Worm (Caenorhabditis elegans) whole organism, late embryonic: ENCODE data around the gene mca-1.

ENCODE experiments used
- C08G9.2 ChIP-seq: sonication (generic microtip); optimal IDR thresholded peaks from 2 replicates; lab custom pipeline; 2016; ENCODE audit warnings: mild to moderate bottlenecking, missing genetic modification characterization, moderate library complexity, missing compliant biosample characterization
- C38D4.7 ChIP-seq: fragments of 200-800 bp; sonication (Bioruptor generic); optimal IDR thresholded peaks from 2 replicates; lab custom pipeline; 2018; ENCODE audit warnings: mild to moderate bottlenecking, missing genetic modification characterization, moderate library complexity, missing compliant biosample characterization
- K02D7.2 ChIP-seq: sonication (generic microtip); optimal IDR thresholded peaks from 2 replicates; lab custom pipeline; 2017; ENCODE audit warnings: mild to moderate bottlenecking, missing genetic modification characterization, missing compliant biosample characterization
- T23F11.4 ChIP-seq: fragments of 200-800 bp; sonication (Bioruptor generic); optimal IDR thresholded peaks from 2 replicates; lab custom pipeline; 2018; ENCODE audit warnings: mild to moderate bottlenecking, missing genetic modification characterization, missing compliant biosample characterization
- Y22D7AL.16 ChIP-seq: sonication (generic microtip); optimal IDR thresholded peaks from 2 replicates; lab custom pipeline; 2016; ENCODE audit warnings: missing genetic modification characterization, missing compliant biosample characterization
- ceh-18 ChIP-seq: sonication (generic microtip); optimal IDR thresholded peaks from 2 replicates; lab custom pipeline; 2016; ENCODE audit warnings: missing genetic modification characterization, missing compliant biosample characterization
- ceh-2 ChIP-seq: sonication (generic microtip); optimal IDR thresholded peaks from 2 replicates; lab custom pipeline; 2016; ENCODE audit warnings: missing genotype, missing genetic modification characterization, missing compliant biosample characterization
- ceh-24 ChIP-seq: sonication (generic microtip); optimal IDR thresholded peaks from 2 replicates; lab custom pipeline; 2016; ENCODE audit warnings: mild to moderate bottlenecking, missing genetic modification characterization, missing compliant biosample characterization
- ceh-30 ChIP-seq: fragments of 150-350 bp; optimal IDR thresholded peaks from 2 replicates; lab custom pipeline; 2014; ENCODE audit warnings: missing biosample characterization, missing genetic modification characterization
- ceh-48 ChIP-seq: sonication (generic microtip); optimal IDR thresholded peaks from 2 replicates; lab custom pipeline; 2016; ENCODE audit warnings: missing genetic modification characterization, inconsistent platforms, missing compliant biosample characterization
- ceh-6 ChIP-seq: fragments of 200-800 bp; sonication (Bioruptor generic); optimal IDR thresholded peaks from 2 replicates; lab custom pipeline; 2018; ENCODE audit warnings: mild to moderate bottlenecking, missing genetic modification characterization, missing compliant biosample characterization
- che-1 ChIP-seq: sonication (generic microtip); optimal IDR thresholded peaks from 2 replicates; lab custom pipeline; 2016; ENCODE audit warnings: mild to moderate bottlenecking, missing genetic modification characterization, missing compliant biosample characterization
- dmd-4 ChIP-seq: sonication (generic microtip); optimal IDR thresholded peaks from 2 replicates; lab custom pipeline; 2016; ENCODE audit warnings: borderline replicate concordance, missing genetic modification characterization, missing compliant biosample characterization
- dve-1 ChIP-seq: sonication (generic microtip); optimal IDR thresholded peaks from 2 replicates; lab custom pipeline; 2017; ENCODE audit warnings: antibody characterized with exemption, mild to moderate bottlenecking, missing genetic modification characterization, missing compliant biosample characterization
- elt-2 ChIP-seq: sonication (generic microtip); optimal IDR thresholded peaks from 2 replicates; lab custom pipeline; 2016; ENCODE audit warnings: missing genetic modification reagents, missing genetic modification characterization, missing compliant biosample characterization
- eyg-1 ChIP-seq: sonication (generic microtip); optimal IDR thresholded peaks from 2 replicates; lab custom pipeline; 2016; ENCODE audit warnings: missing genotype, missing genetic modification characterization, missing compliant biosample characterization
- fax-1 ChIP-seq: sonication (generic microtip); optimal IDR thresholded peaks from 2 replicates; lab custom pipeline; 2016; ENCODE audit warnings: missing genotype, missing genetic modification characterization, missing compliant biosample characterization
- fkh-6 ChIP-seq: sonication (generic microtip); optimal IDR thresholded peaks from 2 replicates; lab custom pipeline; 2016; ENCODE audit warnings: missing genetic modification characterization, missing compliant biosample characterization
- gmeb-2 ChIP-seq: sonication (generic microtip); optimal IDR thresholded peaks from 2 replicates; lab custom pipeline; 2016; ENCODE audit warnings: missing genetic modification characterization, inconsistent platforms, missing compliant biosample characterization
- hlh-8 ChIP-seq: sonication (generic microtip); optimal IDR thresholded peaks from 2 replicates; lab custom pipeline; 2016; ENCODE audit warnings: missing genotype, missing genetic modification characterization, missing compliant biosample characterization
- lim-6 ChIP-seq: sonication (generic microtip); optimal IDR thresholded peaks from 2 replicates; lab custom pipeline; 2016; ENCODE audit warnings: missing genetic modification characterization, missing compliant biosample characterization
- lin-11 ChIP-seq: fragments of 200-800 bp; sonication (Bioruptor generic); optimal IDR thresholded peaks from 2 replicates; lab custom pipeline; 2018; ENCODE audit warnings: mild to moderate bottlenecking, missing genetic modification characterization, missing compliant biosample characterization
- madf-2 ChIP-seq: sonication (generic microtip); optimal IDR thresholded peaks from 2 replicates; lab custom pipeline; 2017; ENCODE audit warnings: missing genetic modification characterization, missing compliant biosample characterization
- mec-3 ChIP-seq: sonication (generic microtip); optimal IDR thresholded peaks from 2 replicates; lab custom pipeline; 2016; ENCODE audit warnings: borderline replicate concordance, missing genetic modification characterization, missing compliant biosample characterization
- nhr-11 ChIP-seq: fragments of 150-350 bp; optimal IDR thresholded peaks from 2 replicates; lab custom pipeline; 2014; ENCODE audit warnings: missing biosample characterization, missing genetic modification characterization
- nhr-232 ChIP-seq: sonication (generic microtip); optimal IDR thresholded peaks from 2 replicates; lab custom pipeline; 2016; ENCODE audit warnings: missing genetic modification characterization, missing compliant biosample characterization
- odd-2 ChIP-seq: sonication (generic microtip); optimal IDR thresholded peaks from 2 replicates; lab custom pipeline; 2017; ENCODE audit warnings: antibody characterized with exemption, mild to moderate bottlenecking, missing genetic modification characterization, missing compliant biosample characterization
- pha-2 ChIP-seq: sonication (generic microtip); optimal IDR thresholded peaks from 2 replicates; lab custom pipeline; 2017; ENCODE audit warnings: mild to moderate bottlenecking, missing genetic modification characterization, missing compliant biosample characterization
- pha-4 ChIP-seq: fragments of 150-350 bp; optimal IDR thresholded peaks from 2 replicates; lab custom pipeline; 2018; ENCODE audit warnings: missing biosample characterization, missing genetic modification reagents, missing genetic modification characterization
- ref-2 ChIP-seq: sonication (generic microtip); optimal IDR thresholded peaks from 2 replicates; lab custom pipeline; 2016; ENCODE audit warnings: missing genetic modification characterization, missing compliant biosample characterization
- rnt-1 ChIP-seq: sonication (generic microtip); optimal IDR thresholded peaks from 2 replicates; lab custom pipeline; 2016; ENCODE audit warnings: missing genetic modification characterization, missing compliant biosample characterization
- sox-4 ChIP-seq: sonication (generic microtip); optimal IDR thresholded peaks from 2 replicates; lab custom pipeline; 2017; ENCODE audit warnings: mild to moderate bottlenecking, missing genetic modification characterization, inconsistent platforms, missing compliant biosample characterization
- ttx-3 ChIP-seq: sonication (generic microtip); optimal IDR thresholded peaks from 2 replicates; lab custom pipeline; 2016; ENCODE audit warnings: missing genetic modification reagents, missing genetic modification characterization, missing compliant biosample characterization
- unc-3 ChIP-seq, 2 experiments: fragments of 200-800 bp in 1 of 2; sonication (Bioruptor generic) in 1 of 2; sonication (generic microtip) in 1 of 2; conservative IDR thresholded peaks in 1 of 2; optimal IDR thresholded peaks in 1 of 2; 2 replicates each; pipeline versions ENCODE4 v1.3.6 to Lab custom; 2016 to 2022; ENCODE audit warnings: missing compliant biosample characterization in 2 of 2, missing genetic modification characterization in 2 of 2, missing genetic modification reagents in 1 of 2
- unc-42 ChIP-seq: sonication (generic microtip); optimal IDR thresholded peaks from 2 replicates; lab custom pipeline; 2016; ENCODE audit warnings: missing genotype, missing genetic modification characterization, missing compliant biosample characterization
- unc-55 ChIP-seq: sonication (generic microtip); optimal IDR thresholded peaks from 2 replicates; lab custom pipeline; 2017; ENCODE audit warnings: missing biosample characterization, missing genetic modification reagents, missing genetic modification characterization
- unc-86 ChIP-seq: sonication (generic microtip); optimal IDR thresholded peaks from 2 replicates; lab custom pipeline; 2016; ENCODE audit warnings: missing genetic modification characterization, missing compliant biosample characterization
- zip-5 ChIP-seq: sonication (generic microtip); optimal IDR thresholded peaks from 2 replicates; lab custom pipeline; 2016; ENCODE audit warnings: missing genetic modification characterization, missing compliant biosample characterization

mca-1 gene

DNA sequence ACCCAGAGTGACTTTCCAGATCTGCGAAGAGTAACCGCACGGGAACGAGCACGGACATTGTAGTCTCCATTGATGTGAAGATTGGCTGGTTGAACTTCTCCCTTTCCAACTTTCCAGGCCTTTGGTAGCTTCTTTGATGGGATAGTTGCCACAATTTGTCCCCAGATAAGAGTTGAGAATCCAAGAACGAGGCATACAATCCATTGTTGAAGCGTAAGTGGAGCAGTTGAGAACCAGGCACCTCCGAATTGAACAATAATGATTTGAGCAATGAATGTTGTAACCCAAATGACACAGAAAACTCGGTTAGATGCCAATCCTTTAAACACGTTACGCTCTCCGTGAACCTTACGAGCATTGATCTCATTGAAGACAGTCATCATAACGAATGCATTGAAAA is 7.7 kb downstream of the mca-1 start:
- TF ChIP-seq ceh-18 (tag; lab: Kevin White, UChicago), result no peak
- TF ChIP-seq dmd-4 (tag; lab: Kevin White, UChicago), result no peak
- no peak for TF ChIP-seq madf-2 (tag; lab: Kevin White, UChicago)
- TF ChIP-seq elt-2, result no peak
- no peak for TF ChIP-seq Y22D7AL.16 (tag; lab: Kevin White, UChicago)
- TF ChIP-seq nhr-11, result no peak
- no peak for TF ChIP-seq C08G9.2
- no peak for TF ChIP-seq ttx-3 (tag; lab: Kevin White, UChicago)
- no peak for TF ChIP-seq ceh-2 (tag; lab: Kevin White, UChicago)
- TF ChIP-seq ceh-24 (tag; lab: Kevin White, UChicago), result no peak
- no peak for TF ChIP-seq gmeb-2 (tag; lab: Kevin White, UChicago)
- TF ChIP-seq eyg-1 (tag; lab: Kevin White, UChicago), result no peak
- TF ChIP-seq T23F11.4 (GFP tag; lab: Kevin White, UChicago), result no peak
- no peak for TF ChIP-seq dve-1
- TF ChIP-seq lim-6 (tag; lab: Kevin White, UChicago), result no peak
- TF ChIP-seq fax-1 (tag; lab: Kevin White, UChicago), result no peak
- TF ChIP-seq ceh-48 (tag; lab: Kevin White, UChicago), result no peak
- TF ChIP-seq lin-11 (tag; lab: Kevin White, UChicago), result no peak
- no peak for TF ChIP-seq unc-3 (GFP tag; conservative IDR thresholded peaks at IDR 0.05; lab: Robert Waterston, UW)
- TF ChIP-seq unc-3 (tag; optimal IDR thresholded peaks at IDR 0.05; lab: Kevin White, UChicago), result no peak
- TF ChIP-seq C38D4.7, result no peak
- TF ChIP-seq, all 69 proteins: peak for 0

DNA sequence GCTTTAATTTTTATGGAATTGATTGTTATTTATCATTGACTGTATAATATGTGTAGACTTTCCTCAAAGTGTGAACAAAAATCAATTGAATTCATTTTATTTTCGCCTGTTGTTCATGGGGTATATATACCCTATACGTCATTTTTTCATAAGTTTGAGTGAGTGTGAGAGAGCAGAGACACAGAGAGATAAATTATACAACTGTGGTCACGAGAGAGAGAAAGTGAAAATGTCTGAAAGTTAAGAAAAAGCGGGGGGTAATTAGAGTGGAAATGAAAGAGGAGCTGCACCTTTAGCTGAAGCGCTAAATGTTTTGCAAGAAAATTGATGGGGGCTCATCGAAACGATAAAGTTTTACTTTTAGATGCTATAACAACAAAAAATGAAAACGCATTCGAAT is 8.9 kb downstream of the mca-1 start:
- TF ChIP-seq nhr-232 (tag; lab: Kevin White, UChicago) (no peak), unc-42 (no peak), pha-4 (tag; lab: Kevin White, UChicago) (no peak), sox-4 (tag; lab: Kevin White, UChicago) (no peak), elt-2 (no peak), C38D4.7 (no peak), unc-86 (tag; lab: Kevin White, UChicago) (no peak), mec-3 (no peak), Y22D7AL.16 (tag; lab: Kevin White, UChicago) (no peak), K02D7.2 (tag; lab: Kevin White, UChicago) (no peak), pha-2 (tag; lab: Kevin White, UChicago) (no peak), nhr-11 (no peak), unc-55 (GFP tag; lab: Kevin White, UChicago) (no peak)

ce11 chrIV:9624977-9625376 is 9.8 kb downstream of the mca-1 start, which contains the start of gene W09C2.10:
Gene W09C2.10 (minus strand): TSS chrIV:9625077.
- TF ChIP-seq hlh-8 (tag; lab: Kevin White, UChicago), result no peak
- no peak for TF ChIP-seq madf-2 (tag; lab: Kevin White, UChicago)
- no peak for TF ChIP-seq zip-5 (tag; lab: Kevin White, UChicago)
- TF ChIP-seq odd-2 (tag; lab: Kevin White, UChicago), result no peak
- TF ChIP-seq fkh-6 (tag; lab: Kevin White, UChicago), result no peak
- no peak for TF ChIP-seq unc-55 (GFP tag; lab: Kevin White, UChicago)
- TF ChIP-seq ceh-6 (GFP tag; lab: Kevin White, UChicago), result no peak
- TF ChIP-seq dve-1, result no peak
- TF ChIP-seq ref-2 (tag; lab: Kevin White, UChicago), result no peak
- no peak for TF ChIP-seq ceh-24 (tag; lab: Kevin White, UChicago)
- no peak for TF ChIP-seq che-1 (tag; lab: Kevin White, UChicago)
- TF ChIP-seq ceh-30 (tag; lab: Kevin White, UChicago), result no peak
- no peak for TF ChIP-seq rnt-1 (tag; lab: Kevin White, UChicago)
- TF ChIP-seq, all 69 proteins: peak for 0
